Worm (Caenorhabditis elegans): ENCODE results near the gene atad-3.

atad-3 gene

DNA sequence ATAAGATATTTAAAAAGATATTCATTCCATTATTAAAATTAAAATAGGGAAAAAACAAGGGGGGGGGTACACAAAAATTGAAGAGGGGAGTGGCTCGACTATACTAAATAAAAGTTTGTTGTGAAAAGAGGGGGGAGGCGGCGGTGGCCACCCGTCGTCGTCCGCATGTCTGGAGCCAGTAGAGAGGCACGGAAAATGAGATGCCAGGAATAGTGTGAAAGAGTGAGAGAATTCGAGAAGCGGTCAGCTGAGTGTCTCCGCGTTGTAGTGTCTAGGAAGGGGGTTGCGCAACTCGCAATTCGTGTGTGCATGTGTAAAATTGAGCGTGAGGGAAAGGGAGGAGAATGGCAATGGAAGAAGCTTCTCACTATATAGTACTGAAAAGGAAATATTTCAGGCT lies 46.5 kb upstream of the atad-3 start (continued):
- TF ChIP-seq ceh-45 (GFP tag; IDR thresholded peaks at IDR 0.05): no peak
- TF ChIP-seq ceh-9 (tag; optimal IDR thresholded peaks at IDR 0.05): no peak
- TF ChIP-seq pha-4 (tag; optimal IDR thresholded peaks at IDR 0.05): no peak
- peak; percentile 69 for TF ChIP-seq tbx-2 (tag; optimal IDR thresholded peaks at IDR 0.05)
- TF ChIP-seq unc-55 (GFP tag; optimal IDR thresholded peaks at IDR 0.05): peak; percentile 52
- TF ChIP-seq hlh-8 (tag; optimal IDR thresholded peaks at IDR 0.05): peak; percentile 51
- no peak for TF ChIP-seq ahr-1 (tag; optimal IDR thresholded peaks at IDR 0.05)
- no peak for TF ChIP-seq hlh-15 (tag; optimal IDR thresholded peaks at IDR 0.05)
- peak; percentile 23 for TF ChIP-seq syd-9 (tag; optimal IDR thresholded peaks at IDR 0.05)
- TF ChIP-seq K09A11.1 (tag; optimal IDR thresholded peaks at IDR 0.05; ENCODE audit: insufficient read depth): no peak
- TF ChIP-seq pax-1 (tag; optimal IDR thresholded peaks at IDR 0.05): no peak
- no peak for TF ChIP-seq pag-3 (tag; optimal IDR thresholded peaks at IDR 0.05; ENCODE audit: borderline replicate concordance)
- no peak for TF ChIP-seq zip-5 (tag; optimal IDR thresholded peaks at IDR 0.05)
- TF ChIP-seq lim-6 (tag; optimal IDR thresholded peaks at IDR 0.05): no peak
- TF ChIP-seq ama-1 (optimal IDR thresholded peaks at IDR 0.05): no peak
- no peak for TF ChIP-seq unc-86 (tag; optimal IDR thresholded peaks at IDR 0.05)
- peak; percentile 81 for TF ChIP-seq hlh-30 (tag; optimal IDR thresholded peaks at IDR 0.05; ENCODE audit: insufficient read depth)
- TF ChIP-seq hlh-13 (GFP tag; optimal IDR thresholded peaks at IDR 0.05): peak; percentile 4
- TF ChIP-seq K02D7.2 (tag; optimal IDR thresholded peaks at IDR 0.05): no peak
- peak; percentile 14 for TF ChIP-seq rnt-1 (tag; optimal IDR thresholded peaks at IDR 0.05)
- TF ChIP-seq ets-4 (tag; optimal IDR thresholded peaks at IDR 0.05): peak; percentile 31
- no peak for TF ChIP-seq pros-1 (tag; optimal IDR thresholded peaks at IDR 0.05)
- TF ChIP-seq ceh-22 (tag; optimal IDR thresholded peaks at IDR 0.05): no peak

DNA sequence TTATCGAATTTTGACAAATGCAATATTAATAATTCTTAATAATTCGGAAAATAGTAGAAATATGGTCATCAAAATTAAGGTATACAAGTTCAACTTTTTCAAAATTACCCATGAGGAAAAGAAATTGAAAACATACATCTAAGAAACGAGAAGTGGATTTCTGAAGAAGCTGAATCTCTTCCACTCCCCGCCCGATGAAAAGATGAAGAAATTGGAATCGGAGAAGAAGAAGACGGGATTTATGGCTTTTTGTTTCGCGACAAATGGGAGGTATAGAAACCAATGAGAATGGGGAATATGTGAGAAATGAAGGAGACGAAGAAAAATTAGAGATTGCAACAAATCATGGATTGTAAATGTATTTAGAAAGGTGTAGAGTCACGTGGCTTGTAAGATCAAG lies 45.7 kb upstream of the atad-3 start:
- no peak for TF ChIP-seq fkh-10 (GFP tag; optimal IDR thresholded peaks at IDR 0.05)
- TF ChIP-seq unc-55 (GFP tag; optimal IDR thresholded peaks at IDR 0.05): peak; percentile 11
- TF ChIP-seq pha-4 (tag; optimal IDR thresholded peaks at IDR 0.05): no peak

DNA sequence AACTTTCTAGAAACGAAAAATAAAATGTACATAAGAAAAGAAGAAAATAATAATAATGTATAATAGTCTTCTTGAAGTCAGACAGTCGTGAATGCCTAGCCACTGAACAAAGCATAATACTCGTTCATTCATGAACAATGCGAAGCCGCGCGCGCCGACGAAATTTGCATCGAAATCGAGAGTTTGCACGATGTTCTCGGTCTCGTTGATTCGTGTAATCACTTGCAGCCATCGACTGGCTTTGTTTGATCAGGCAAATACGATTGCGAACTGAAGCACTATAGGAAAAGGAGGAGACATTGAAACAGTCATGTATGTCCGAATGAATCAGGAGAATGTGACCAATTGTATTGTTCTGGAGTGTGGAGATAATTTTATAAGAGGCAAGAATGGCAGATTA lies 45.0 kb upstream of the atad-3 start:
- TF ChIP-seq che-1 (tag; optimal IDR thresholded peaks at IDR 0.05) (no peak), lim-6 (tag; optimal IDR thresholded peaks at IDR 0.05) (no peak), ceh-24 (tag; optimal IDR thresholded peaks at IDR 0.05) (no peak), ceh-22 (tag; optimal IDR thresholded peaks at IDR 0.05) (no peak), dve-1 (tag; optimal IDR thresholded peaks at IDR 0.05) (peak; percentile 12)

DNA sequence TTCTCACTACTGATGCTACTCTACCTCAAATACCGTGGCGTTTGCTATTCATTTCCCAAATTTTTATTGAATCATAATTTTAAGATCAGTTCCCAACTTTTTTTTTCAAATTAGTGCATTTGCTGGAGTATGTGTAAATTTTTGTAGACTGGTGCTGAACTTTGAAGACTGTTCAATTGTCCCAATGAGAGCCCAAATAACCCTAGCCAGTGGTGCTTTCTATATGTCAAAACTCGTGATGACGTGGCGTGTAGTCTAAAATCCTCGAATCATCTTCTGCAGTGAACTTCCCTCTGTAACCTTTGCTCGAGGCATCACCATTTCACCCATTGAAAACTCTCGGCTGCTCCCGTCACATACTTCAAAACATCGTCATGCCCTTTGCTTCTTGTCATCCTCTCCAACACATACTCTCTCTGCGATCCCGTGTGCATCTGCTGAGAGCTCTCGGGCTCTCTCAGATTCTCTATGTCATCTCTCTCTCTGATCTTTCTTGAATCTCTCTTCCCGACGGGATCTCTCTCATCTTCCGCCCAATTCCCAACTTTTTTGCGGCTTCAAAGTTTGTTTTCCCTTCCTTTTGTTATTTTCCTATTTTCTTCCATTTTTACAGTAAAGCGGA lies 44.3 kb upstream of the atad-3 start:
- TF ChIP-seq eyg-1 (tag; optimal IDR thresholded peaks at IDR 0.05) (no peak), unc-55 (GFP tag; optimal IDR thresholded peaks at IDR 0.05) (peak; percentile 76), ceh-22 (tag; optimal IDR thresholded peaks at IDR 0.05) (peak; percentile 46), tbx-2 (tag; optimal IDR thresholded peaks at IDR 0.05) (no peak), syd-9 (tag; optimal IDR thresholded peaks at IDR 0.05) (no peak), hlh-30 (tag; optimal IDR thresholded peaks at IDR 0.05; ENCODE audit: insufficient read depth) (peak; percentile 11), rnt-1 (tag; optimal IDR thresholded peaks at IDR 0.05) (peak; percentile 32), unc-3 (GFP tag; conservative IDR thresholded peaks at IDR 0.05) (no peak), unc-3 (tag; optimal IDR thresholded peaks at IDR 0.05) (no peak), ceh-18 (tag; optimal IDR thresholded peaks at IDR 0.05) (peak; percentile 45)

DNA sequence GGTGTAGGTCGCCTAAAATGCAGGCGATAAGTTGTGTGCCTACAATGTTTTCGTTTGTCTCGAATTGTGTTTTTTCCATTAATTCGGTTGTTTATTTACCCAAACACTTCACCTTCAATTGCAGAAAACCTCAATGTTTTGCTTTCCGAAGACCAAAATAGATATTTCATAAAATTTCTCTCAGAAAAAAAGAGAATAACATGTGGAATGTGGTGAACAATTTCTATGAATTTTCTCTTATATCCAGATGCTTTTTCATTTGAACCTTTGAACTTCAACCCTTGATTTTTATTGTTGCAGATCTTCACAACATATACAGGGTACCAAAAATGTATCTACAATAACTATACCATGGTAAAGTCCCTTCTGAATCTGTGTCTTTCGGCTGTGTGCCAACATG lies 42.4 kb upstream of the atad-3 start, which contains the start of gene T01E8.1:
TSS of gene T01E8.1 (plus strand) at position 301 of the 400 bp plus-strand sequence.
- TF ChIP-seq npax-4 (tag; optimal IDR thresholded peaks at IDR 0.05) (no peak), ceh-9 (tag; optimal IDR thresholded peaks at IDR 0.05) (no peak), ceh-2 (tag; optimal IDR thresholded peaks at IDR 0.05) (no peak), sox-4 (tag; optimal IDR thresholded peaks at IDR 0.05) (no peak), hlh-15 (tag; optimal IDR thresholded peaks at IDR 0.05) (no peak), ceh-19 (GFP tag; optimal IDR thresholded peaks at IDR 0.05) (no peak), ama-1 (optimal IDR thresholded peaks at IDR 0.05) (no peak), ttx-3 (tag; optimal IDR thresholded peaks at IDR 0.05) (no peak), ceh-31 (tag; optimal IDR thresholded peaks at IDR 0.05) (no peak), ets-4 (tag; optimal IDR thresholded peaks at IDR 0.05) (no peak), hlh-6 (tag; optimal IDR thresholded peaks at IDR 0.05) (no peak), sox-2 (GFP tag; IDR thresholded peaks at IDR 0.05) (no peak)
